Fruit fly (Drosophila melanogaster) whole organism, embryonic: Measurements from ENCODE around the gene CG15019.

ENCODE experiments used
- Atf3 ChIP-seq: fragments of 200-800 bp; sonication (Bioruptor generic); optimal IDR thresholded peaks from 3 replicates; lab custom pipeline; 2016; ENCODE audit warnings: missing biosample characterization, missing genetic modification characterization
- BtbVII ChIP-seq: fragments of 200-800 bp; sonication (Bioruptor generic); optimal IDR thresholded peaks from 3 replicates; lab custom pipeline; 2017; ENCODE audit warnings: missing biosample characterization, mild to moderate bottlenecking, missing genetic modification characterization
- CG10274 ChIP-seq: fragments of 200-800 bp; sonication (Bioruptor generic); optimal IDR thresholded peaks from 3 replicates; lab custom pipeline; 2017; ENCODE audit warnings: missing biosample characterization, mild to moderate bottlenecking, missing genetic modification characterization
- CG10366 ChIP-seq: fragments of 200-800 bp; sonication (Bioruptor generic); IDR thresholded peaks from 2 replicates; pipeline ENCODE4 v1.3.6; 2022; ENCODE audit warnings: missing biosample characterization, missing genetic modification characterization
- CG10431 ChIP-seq: fragments of 200-800 bp; sonication (Bioruptor generic); optimal IDR thresholded peaks from 3 replicates; lab custom pipeline; 2018; ENCODE audit warnings: missing biosample characterization, mild to moderate bottlenecking, missing genetic modification characterization
- CG10565 ChIP-seq: fragments of 200-800 bp; sonication (Bioruptor generic); optimal IDR thresholded peaks from 3 replicates; lab custom pipeline; 2016; ENCODE audit warnings: missing biosample characterization, mild to moderate bottlenecking, missing genetic modification characterization
- CG11504 ChIP-seq: fragments of 200-800 bp; sonication (Bioruptor generic); optimal IDR thresholded peaks from 3 replicates; lab custom pipeline; 2019; ENCODE audit warnings: missing biosample characterization, mild to moderate bottlenecking, missing genetic modification characterization, moderate library complexity
- CG11560 ChIP-seq: fragments of 200-800 bp; sonication (Bioruptor generic); IDR thresholded peaks from 3 replicates; pipeline ENCODE4 v1.3.6; 2022; ENCODE audit warnings: missing biosample characterization, missing genetic modification characterization
- CG11696 ChIP-seq: fragments of 200-800 bp; sonication (Bioruptor generic); IDR thresholded peaks from 2 replicates; pipeline ENCODE4 v1.3.6; 2022; ENCODE audit warnings: missing biosample characterization, missing genetic modification characterization
- CG11723 ChIP-seq: fragments of 200-800 bp; sonication (Bioruptor generic); optimal IDR thresholded peaks from 2 replicates; lab custom pipeline; 2017; ENCODE audit warnings: missing biosample characterization, mild to moderate bottlenecking, missing genetic modification characterization
- CG12744 ChIP-seq: fragments of 200-800 bp; sonication (Bioruptor generic); optimal IDR thresholded peaks from 2 replicates; lab custom pipeline; 2016; ENCODE audit warnings: missing biosample characterization, missing genetic modification characterization
- CG12942 ChIP-seq: fragments of 200-800 bp; sonication (Bioruptor generic); optimal IDR thresholded peaks from 3 replicates; lab custom pipeline; 2016; ENCODE audit warnings: missing biosample characterization, missing genetic modification characterization
- CG18476 ChIP-seq: fragments of 200-800 bp; sonication (Bioruptor generic); optimal IDR thresholded peaks from 2 replicates; lab custom pipeline; 2016; ENCODE audit warnings: missing biosample characterization, mild to moderate bottlenecking, missing genetic modification characterization
- CG34224 ChIP-seq: fragments of 200-800 bp; sonication (Bioruptor generic); IDR thresholded peaks from 3 replicates; pipeline ENCODE4 v1.3.6; 2022; ENCODE audit warnings: missing biosample characterization, missing genetic modification characterization; ENCODE audit not compliant: partially characterized antibody
- CG34422 ChIP-seq: fragments of 200-800 bp; sonication (Bioruptor generic); IDR thresholded peaks from 3 replicates; pipeline ENCODE4 v1.3.6; 2022; ENCODE audit warnings: missing biosample characterization, missing genetic modification characterization
- CG4707 ChIP-seq: fragments of 200-800 bp; sonication (Bioruptor generic); optimal IDR thresholded peaks from 2 replicates; lab custom pipeline; 2018; ENCODE audit warnings: missing biosample characterization, mild to moderate bottlenecking, missing genetic modification characterization, moderate library complexity
- CG4730 ChIP-seq: fragments of 200-800 bp; sonication (Bioruptor generic); IDR thresholded peaks from 2 replicates; pipeline ENCODE4 v1.3.6; 2022; ENCODE audit warnings: missing biosample characterization, missing genetic modification characterization
- CG5953 ChIP-seq: fragments of 200-800 bp; sonication (Bioruptor generic); IDR thresholded peaks from 2 replicates; pipeline ENCODE4 v1.3.6; 2022; ENCODE audit warnings: missing biosample characterization, missing genetic modification characterization
- CG8359 ChIP-seq: fragments of 200-800 bp; sonication (Bioruptor generic); optimal IDR thresholded peaks from 2 replicates; lab custom pipeline; 2017; ENCODE audit warnings: missing biosample characterization, mild to moderate bottlenecking, missing genetic modification characterization, borderline replicate concordance
- CG8765 ChIP-seq: fragments of 200-800 bp; sonication (Bioruptor generic); IDR thresholded peaks from 2 replicates; pipeline ENCODE4 v1.3.6; 2022; ENCODE audit warnings: missing biosample characterization, missing genetic modification characterization
- CG8924 ChIP-seq: fragments of 200-800 bp; optimal IDR thresholded peaks from 3 replicates; lab custom pipeline; 2019; ENCODE audit warnings: missing biosample characterization, mild to moderate bottlenecking, missing genetic modification characterization, moderate library complexity
- CG9817 ChIP-seq: fragments of 200-800 bp; sonication (Bioruptor generic); optimal IDR thresholded peaks from 2 replicates; lab custom pipeline; 2018; ENCODE audit warnings: missing biosample characterization, mild to moderate bottlenecking, missing genetic modification characterization, moderate library complexity
- Dfd ChIP-seq, 2 experiments: fragments of >200 bp; optimal IDR thresholded peaks; 2 replicates each; lab custom pipeline; 2017; ENCODE audit warnings: missing biosample characterization in 2 of 2, missing genetic modification characterization in 2 of 2
- E2f2 ChIP-seq: fragments of 200-800 bp; sonication (Bioruptor generic); IDR thresholded peaks from 2 replicates; pipeline ENCODE4 v1.3.6; 2022; ENCODE audit warnings: missing biosample characterization, missing genetic modification characterization
- Elba2 ChIP-seq: fragments of 200-800 bp; sonication (Bioruptor generic); optimal IDR thresholded peaks from 3 replicates; lab custom pipeline; 2016; ENCODE audit warnings: missing biosample characterization, missing genetic modification characterization
- Fer2 ChIP-seq: fragments of 200-800 bp; sonication (Bioruptor generic); optimal IDR thresholded peaks from 2 replicates; lab custom pipeline; 2018; ENCODE audit warnings: missing biosample characterization, mild to moderate bottlenecking, missing genetic modification characterization, moderate library complexity
- Fer3 ChIP-seq: fragments of 200-800 bp; sonication (Bioruptor generic); optimal IDR thresholded peaks from 2 replicates; lab custom pipeline; 2018; ENCODE audit warnings: missing biosample characterization, mild to moderate bottlenecking, missing genetic modification characterization, moderate library complexity
- Hsf ChIP-seq: fragments of 200-800 bp; sonication (Bioruptor generic); optimal IDR thresholded peaks from 3 replicates; lab custom pipeline; 2016; ENCODE audit warnings: missing biosample characterization, missing genetic modification characterization
- NC2β ChIP-seq: fragments of 200-800 bp; sonication (Bioruptor generic); optimal IDR thresholded peaks from 2 replicates; lab custom pipeline; 2016; ENCODE audit warnings: missing biosample characterization, missing genetic modification characterization
- NK7.1 ChIP-seq: fragments of 200-800 bp; sonication (Bioruptor generic); optimal IDR thresholded peaks from 3 replicates; lab custom pipeline; 2016; ENCODE audit warnings: missing biosample characterization, missing genetic modification characterization
- PHDP ChIP-seq: fragments of 200-800 bp; sonication (Bioruptor generic); optimal IDR thresholded peaks from 3 replicates; lab custom pipeline; 2018; ENCODE audit warnings: missing biosample characterization, mild to moderate bottlenecking, missing genetic modification characterization, moderate library complexity
- Rx ChIP-seq: fragments of 200-800 bp; sonication (Bioruptor generic); IDR thresholded peaks from 2 replicates; pipeline ENCODE4 v1.3.6; 2022; ENCODE audit warnings: missing biosample characterization, missing genetic modification characterization
- Six4 ChIP-seq: fragments of 200-800 bp; sonication (Bioruptor generic); optimal IDR thresholded peaks from 2 replicates; lab custom pipeline; 2016; ENCODE audit warnings: missing biosample characterization, missing genetic modification characterization
- Trl ChIP-seq, 3 experiments: fragments of >200 bp in 2 of 3; fragments of 200-800 bp in 1 of 3; sonication (Bioruptor generic) in 1 of 3; optimal IDR thresholded peaks; 2 replicates in 1 of 3; 3 replicates in 2 of 3; lab custom pipeline; 2016 to 2017; ENCODE audit warnings: missing biosample characterization in 1 of 3, missing genetic modification characterization in 1 of 3
- al ChIP-seq: fragments of 200-800 bp; sonication (Bioruptor generic); IDR thresholded peaks from 2 replicates; pipeline ENCODE4 v1.3.6; 2022; ENCODE audit warnings: missing biosample characterization, missing genetic modification characterization
- bbx ChIP-seq: fragments of 200-800 bp; sonication (Bioruptor generic); IDR thresholded peaks from 2 replicates; pipeline ENCODE4 v1.3.6; 2022; ENCODE audit warnings: missing biosample characterization, missing genetic modification characterization; ENCODE audit not compliant: partially characterized antibody
- caup ChIP-seq: fragments of 200-800 bp; sonication (Bioruptor generic); optimal IDR thresholded peaks from 3 replicates; lab custom pipeline; 2017; ENCODE audit warnings: missing biosample characterization, mild to moderate bottlenecking, missing genetic modification characterization, moderate library complexity; ENCODE audit not compliant: severe bottlenecking
- danr ChIP-seq: fragments of 200-800 bp; sonication (Bioruptor generic); IDR thresholded peaks from 2 replicates; pipeline ENCODE4 v1.3.6; 2022; ENCODE audit warnings: missing biosample characterization, missing genetic modification characterization
- dysf ChIP-seq: fragments of 200-800 bp; sonication (Bioruptor generic); IDR thresholded peaks from 3 replicates; pipeline ENCODE4 v1.3.6; 2022; ENCODE audit warnings: missing biosample characterization, missing genetic modification characterization
- ems ChIP-seq: fragments of 200-800 bp; sonication (Bioruptor generic); optimal IDR thresholded peaks from 3 replicates; lab custom pipeline; 2016; ENCODE audit warnings: missing biosample characterization, missing genetic modification characterization
- fd64A ChIP-seq: fragments of 200-800 bp; sonication (Bioruptor generic); optimal IDR thresholded peaks from 3 replicates; lab custom pipeline; 2018; ENCODE audit warnings: missing biosample characterization, mild to moderate bottlenecking, missing genetic modification characterization
- gce ChIP-seq: fragments of 200-800 bp; sonication (Bioruptor generic); IDR thresholded peaks from 3 replicates; pipeline ENCODE4 v1.3.6; 2022; ENCODE audit warnings: missing biosample characterization, missing genetic modification characterization
- grau ChIP-seq: fragments of 200-800 bp; optimal IDR thresholded peaks from 3 replicates; lab custom pipeline; 2019; ENCODE audit warnings: missing biosample characterization, mild to moderate bottlenecking, missing genetic modification characterization, moderate library complexity
- hbn ChIP-seq: fragments of 200-800 bp; sonication (Bioruptor generic); IDR thresholded peaks from 2 replicates; pipeline ENCODE4 v1.3.6; 2022; ENCODE audit warnings: missing biosample characterization, missing genetic modification characterization; ENCODE audit not compliant: partially characterized antibody
- lmd ChIP-seq: fragments of 200-800 bp; sonication (Bioruptor generic); IDR thresholded peaks from 2 replicates; pipeline ENCODE4 v1.3.6; 2022; ENCODE audit warnings: missing biosample characterization, missing genetic modification characterization
- sens ChIP-seq: fragments of 200-800 bp; sonication (Bioruptor generic); peaks from one replicate; lab custom pipeline; 2016; ENCODE audit warnings: missing biosample characterization, missing genetic modification characterization
- ssp ChIP-seq: fragments of 200-800 bp; sonication (Bioruptor generic); IDR thresholded peaks from 2 replicates; pipeline ENCODE4 v1.3.6; 2022; ENCODE audit warnings: missing biosample characterization, missing genetic modification characterization
- tio ChIP-seq: fragments of 200-800 bp; sonication (Bioruptor generic); optimal IDR thresholded peaks from 2 replicates; lab custom pipeline; 2017; ENCODE audit warnings: missing biosample characterization, missing genetic modification characterization, inconsistent platforms
- tx ChIP-seq: fragments of 200-800 bp; sonication (Bioruptor generic); optimal IDR thresholded peaks from 2 replicates; lab custom pipeline; 2016; ENCODE audit warnings: missing biosample characterization, missing genetic modification characterization
- zen2 ChIP-seq: fragments of 200-800 bp; sonication (Bioruptor generic); IDR thresholded peaks from 3 replicates; pipeline ENCODE4 v1.3.6; 2022; ENCODE audit warnings: missing biosample characterization, missing genetic modification characterization; ENCODE audit not compliant: partially characterized antibody

CG15019 gene

dm6 chr3L:4413800-4414446 lies 8.1 kb upstream of the CG15019 start (continued):
- TF ChIP-seq NC2β (no peak), CG34224 (GFP tag; lab: Robert Waterston, UW) (peak; percentile 45; the same call in 2 of the 3 replicates), Fer2 (tag; lab: Kevin White, UChicago) (no peak), ssp (GFP tag; lab: Robert Waterston, UW) (no peak), CG11504 (tag; lab: Kevin White, UChicago) (no peak), Trl (optimal IDR thresholded peaks at IDR 0.05; lab: Kevin White, UChicago) (peak; percentile 65 to 93), Trl (GFP tag; optimal IDR thresholded peaks at IDR 0.05; lab: Kevin White, UChicago) (no peak), Hsf (GFP tag; lab: Kevin White, UChicago) (no peak), fd64A (GFP tag; lab: Kevin White, UChicago) (no peak), gce (GFP tag; lab: Robert Waterston, UW) (no peak), zen2 (no peak), CG11723 (no peak), CG12744 (GFP tag; lab: Kevin White, UChicago) (no peak), Fer3 (tag; lab: Kevin White, UChicago) (no peak), CG12942 (GFP tag; lab: Kevin White, UChicago) (no peak), CG9817 (peak; percentile 32), CG11560 (tag; lab: Robert Waterston, UW) (no peak), CG10431 (GFP tag; lab: Kevin White, UChicago) (no peak), ems (no peak), CG4730 (GFP tag; lab: Robert Waterston, UW) (no peak), tio (GFP tag; lab: Kevin White, UChicago) (no peak), Elba2 (GFP tag; lab: Kevin White, UChicago) (no peak), CG18476 (no peak), CG11696 (GFP tag; lab: Robert Waterston, UW) (no peak), caup (no peak), dysf (no peak), Atf3 (GFP tag; lab: Kevin White, UChicago) (no peak), CG8359 (GFP tag; lab: Kevin White, UChicago) (no peak), hbn (no peak), E2f2 (no peak), NK7.1 (GFP tag; lab: Kevin White, UChicago) (no peak), bbx (no peak), tx (GFP tag; lab: Kevin White, UChicago) (no peak), danr (GFP tag; lab: Robert Waterston, UW) (no peak), CG10274 (GFP tag; lab: Kevin White, UChicago) (no peak), Rx (GFP tag; lab: Robert Waterston, UW) (no peak), CG4707 (GFP tag; lab: Kevin White, UChicago) (no peak), CG10565 (GFP tag; lab: Kevin White, UChicago) (no peak), Six4 (GFP tag; lab: Kevin White, UChicago) (no peak), PHDP (tag; lab: Kevin White, UChicago) (no peak), sens (GFP tag; lab: Kevin White, UChicago) (peak; percentile 83), al (GFP tag; lab: Robert Waterston, UW) (peak; percentile 46; the same call in 1 of the 2 replicates), CG34422 (GFP tag; lab: Robert Waterston, UW) (peak; percentile 48; the same call in 1 of the 3 replicates), grau (tag; lab: Kevin White, UChicago) (peak; percentile 4), CG8765 (GFP tag; lab: Robert Waterston, UW) (no peak), Dfd (GFP tag; optimal IDR thresholded peaks at IDR 0.05; lab: Kevin White, UChicago) (no peak), CG8924 (no peak), CG10366 (peak; percentile 45), lmd (GFP tag; lab: Robert Waterston, UW) (no peak; the same call in 1 of the 2 replicates), BtbVII (peak; percentile 11), CG5953 (GFP tag; lab: Robert Waterston, UW) (0 out of 2 replicates have a peak, but pooled peaks have one; percentile 17)
